Fruit fly (Drosophila melanogaster): ENCODE results near the gene CG5921.

Gene CG5921

DNA sequence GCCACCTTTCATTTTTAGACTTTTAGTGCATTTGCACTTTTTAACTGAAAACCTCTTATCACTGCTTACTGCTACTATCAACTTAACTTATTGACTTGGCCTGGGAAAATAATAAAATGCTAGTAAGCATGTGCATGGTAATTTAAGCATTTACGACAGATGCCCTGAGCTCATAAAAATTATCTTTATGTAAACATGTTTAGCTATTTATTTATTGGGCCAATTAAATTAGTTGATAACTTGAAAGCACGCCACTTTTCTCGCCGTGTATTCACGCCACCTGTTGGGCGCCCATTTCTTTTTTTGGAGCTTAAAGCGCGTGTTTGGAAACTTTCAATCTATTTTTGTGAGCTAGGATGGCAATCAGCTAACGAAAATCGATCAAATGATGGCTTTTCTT lies 41.6 kb downstream of the CG5921 start:
- TF ChIP-seq foxo (GFP tag; optimal IDR thresholded peaks at IDR 0.05), result no peak
- no peak for TF ChIP-seq Sp1 (GFP tag; optimal IDR thresholded peaks at IDR 0.05)
- TF ChIP-seq HLH106 (tag; optimal IDR thresholded peaks at IDR 0.05), result no peak
- no peak for TF ChIP-seq rgr (GFP tag; optimal IDR thresholded peaks at IDR 0.05)
- TF ChIP-seq lola (GFP tag; optimal IDR thresholded peaks at IDR 0.05), result no peak
- TF ChIP-seq OdsH (GFP tag; optimal IDR thresholded peaks at IDR 0.05), result no peak

DNA sequence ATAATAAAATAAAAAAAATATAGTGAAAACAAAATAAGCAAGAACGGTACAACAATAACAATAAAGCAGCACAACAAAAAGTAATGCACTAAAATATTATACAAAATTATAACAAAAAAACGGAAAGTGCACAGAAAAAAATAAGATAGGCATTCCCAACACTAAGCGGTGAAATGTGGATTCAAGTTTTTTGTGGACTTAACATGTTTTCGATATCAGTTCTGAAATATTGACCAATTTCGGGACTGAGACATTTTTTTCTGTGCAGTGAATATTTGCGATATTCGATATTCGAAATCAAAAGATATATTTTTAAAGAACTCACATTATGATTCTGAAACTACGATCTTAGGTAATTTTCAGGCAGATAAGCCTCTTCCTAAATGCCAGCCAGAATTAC lies 43.5 kb downstream of the CG5921 start:
- no peak for TF ChIP-seq Jra (GFP tag; optimal IDR thresholded peaks at IDR 0.05)
- no peak for TF ChIP-seq Dfd (GFP tag; optimal IDR thresholded peaks at IDR 0.05)
- TF ChIP-seq jim (GFP tag; optimal IDR thresholded peaks at IDR 0.05), result no peak
- no peak for TF ChIP-seq Hr83 (GFP tag; optimal IDR thresholded peaks at IDR 0.05; ENCODE audit: poor library complexity, severe bottlenecking)
- TF ChIP-seq HLH106 (tag; optimal IDR thresholded peaks at IDR 0.05), result no peak

DNA sequence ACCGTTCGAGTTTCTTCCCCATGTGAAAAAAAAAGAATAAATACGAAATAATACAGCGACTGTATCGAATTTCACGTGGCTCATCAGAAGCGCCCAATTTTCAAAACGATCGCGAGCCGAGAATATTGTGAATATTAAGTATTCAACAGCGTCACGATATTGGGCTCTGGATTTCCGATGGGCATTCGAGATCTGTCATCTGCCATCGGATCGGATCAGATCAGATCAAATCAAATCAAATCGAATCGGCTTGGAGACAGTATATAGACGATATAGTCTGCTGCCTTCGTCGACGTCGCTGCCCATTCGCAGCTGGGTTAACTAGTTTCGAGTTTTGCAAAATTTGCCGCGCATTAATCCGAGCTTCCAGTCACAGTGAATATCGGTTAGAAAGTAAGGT lies 44.0 kb downstream of the CG5921 start:
- TF ChIP-seq Jra (GFP tag; optimal IDR thresholded peaks at IDR 0.05) (no peak), Hr78 (GFP tag; optimal IDR thresholded peaks at IDR 0.05) (no peak), Dif (GFP tag; optimal IDR thresholded peaks at IDR 0.05; ENCODE audit: partially characterized antibody) (no peak), CG32264 (GFP tag; optimal IDR thresholded peaks at IDR 0.05) (no peak), h (GFP tag; optimal IDR thresholded peaks at IDR 0.05) (no peak), dmrt93B (GFP tag; optimal IDR thresholded peaks at IDR 0.05) (no peak), woc (GFP tag; optimal IDR thresholded peaks at IDR 0.05) (no peak), CrebA (GFP tag; optimal IDR thresholded peaks at IDR 0.05; ENCODE audit: borderline replicate concordance) (no peak), foxo (GFP tag; optimal IDR thresholded peaks at IDR 0.05) (no peak), rgr (GFP tag; optimal IDR thresholded peaks at IDR 0.05) (no peak), sv (GFP tag; optimal IDR thresholded peaks at IDR 0.05) (no peak), br (GFP tag; optimal IDR thresholded peaks at IDR 0.05) (no peak), N (GFP tag; optimal IDR thresholded peaks at IDR 0.05) (no peak), Abd-B (GFP tag; optimal IDR thresholded peaks at IDR 0.05) (no peak), brk (GFP tag; optimal IDR thresholded peaks at IDR 0.05) (no peak), ey (GFP tag; optimal IDR thresholded peaks at IDR 0.05) (no peak)

DNA sequence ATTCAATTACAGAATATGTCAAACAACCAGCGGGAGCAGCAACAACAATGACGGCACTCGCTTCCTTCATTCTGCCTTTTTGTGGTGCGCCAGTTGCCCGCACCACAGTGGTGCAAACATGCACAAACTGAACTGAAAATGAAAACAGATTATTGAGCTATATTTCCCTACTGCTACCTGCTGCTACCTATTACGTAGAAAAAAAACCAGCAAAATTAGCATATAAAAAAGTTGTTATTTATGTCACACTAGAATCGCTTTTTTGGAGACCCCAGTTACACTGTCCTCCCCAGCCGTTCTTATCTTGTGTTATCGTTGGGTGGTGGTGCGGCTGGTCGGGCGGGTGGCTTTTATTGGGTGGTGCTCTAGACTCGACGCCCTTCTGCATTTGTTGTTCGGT lies 47.0 kb downstream of the CG5921 start:
- TF ChIP-seq ey (GFP tag; optimal IDR thresholded peaks at IDR 0.05), result peak; percentile 77
- TF ChIP-seq dl (GFP tag; optimal IDR thresholded peaks at IDR 0.05; ENCODE audit: insufficient read depth in 1 of 2, partially characterized antibody in 2 of 2), result no peak
- no peak for TF ChIP-seq CrebA (GFP tag; optimal IDR thresholded peaks at IDR 0.05; ENCODE audit: borderline replicate concordance)
- TF ChIP-seq foxo (GFP tag; optimal IDR thresholded peaks at IDR 0.05), result peak; percentile 40 to 84
- TF ChIP-seq woc (GFP tag; optimal IDR thresholded peaks at IDR 0.05), result peak; percentile 47
- peak; percentile 53 for TF ChIP-seq br (GFP tag; optimal IDR thresholded peaks at IDR 0.05)
- no peak for TF ChIP-seq N (GFP tag; optimal IDR thresholded peaks at IDR 0.05)
- TF ChIP-seq Hr83 (GFP tag; optimal IDR thresholded peaks at IDR 0.05; ENCODE audit: poor library complexity, severe bottlenecking), result no peak
- TF ChIP-seq brk (GFP tag; optimal IDR thresholded peaks at IDR 0.05), result no peak
- peak; percentile 26 for TF ChIP-seq Jra (GFP tag; optimal IDR thresholded peaks at IDR 0.05)
- no peak for TF ChIP-seq Mio (GFP tag; optimal IDR thresholded peaks at IDR 0.05)
- TF ChIP-seq Hr78 (GFP tag; optimal IDR thresholded peaks at IDR 0.05), result no peak
- TF ChIP-seq HLH106 (tag; optimal IDR thresholded peaks at IDR 0.05), result peak; percentile 62
- TF ChIP-seq tai (GFP tag; optimal IDR thresholded peaks at IDR 0.05), result peak; percentile 45
- TF ChIP-seq rgr (GFP tag; optimal IDR thresholded peaks at IDR 0.05), result peak; percentile 70
- no peak for TF ChIP-seq Dif (GFP tag; optimal IDR thresholded peaks at IDR 0.05; ENCODE audit: partially characterized antibody)
- TF ChIP-seq Hnf4 (GFP tag; optimal IDR thresholded peaks at IDR 0.05), result peak; percentile 53
- TF ChIP-seq psq (GFP tag; optimal IDR thresholded peaks at IDR 0.05), result peak; percentile 49
- peak; percentile 82 for TF ChIP-seq fru (GFP tag; optimal IDR thresholded peaks at IDR 0.05)
- peak; percentile 55 for TF ChIP-seq dmrt93B (GFP tag; optimal IDR thresholded peaks at IDR 0.05)
- no peak for TF ChIP-seq Rel (GFP tag; optimal IDR thresholded peaks at IDR 0.05)
- no peak for TF ChIP-seq Rel (tag; optimal IDR thresholded peaks at IDR 0.05)
- TF ChIP-seq CG32264 (GFP tag; optimal IDR thresholded peaks at IDR 0.05), result peak; percentile 8
- no peak for TF ChIP-seq Sp1 (GFP tag; optimal IDR thresholded peaks at IDR 0.05)
- TF ChIP-seq OdsH (GFP tag; optimal IDR thresholded peaks at IDR 0.05), result peak; percentile 67
- TF ChIP-seq usp (GFP tag; optimal IDR thresholded peaks at IDR 0.05), result no peak
- peak; percentile 54 for TF ChIP-seq sv (GFP tag; optimal IDR thresholded peaks at IDR 0.05)
- TF ChIP-seq h (GFP tag; optimal IDR thresholded peaks at IDR 0.05), result peak; percentile 83

All from whole organism, wandering third instar larva.